Worm (Caenorhabditis elegans) whole organism, L4 larva: ENCODE results near the gene F37C12.18.

Source experiments
- ces-1 ChIP-seq: fragments of 150-350 bp; sonication (generic microtip); optimal IDR thresholded peaks from 4 replicates; lab custom pipeline; 2014; ENCODE audit warnings: missing biosample characterization, missing genetic modification reagents, missing genetic modification characterization
- daf-8 ChIP-seq: fragments of 200-800 bp; sonication (Bioruptor generic); IDR thresholded peaks from 2 replicates; pipeline ENCODE4 v1.3.6; 2022; ENCODE audit warnings: missing genetic modification characterization, missing compliant biosample characterization
- fkh-10 ChIP-seq: fragments of 150-350 bp; optimal IDR thresholded peaks from 2 replicates; lab custom pipeline; 2014; ENCODE audit warnings: missing biosample characterization, missing genetic modification reagents, missing genetic modification characterization
- fos-1 ChIP-seq: fragments of 150-350 bp; optimal IDR thresholded peaks from 2 replicates; lab custom pipeline; 2014; ENCODE audit warnings: missing biosample characterization, missing genetic modification characterization
- hlh-30 ChIP-seq: sonication (generic microtip); optimal IDR thresholded peaks from 2 replicates; lab custom pipeline; 2017; ENCODE audit warnings: antibody characterized with exemption, mild to moderate bottlenecking, missing genetic modification characterization, missing compliant biosample characterization; ENCODE audit not compliant: insufficient read depth
- unc-62 ChIP-seq, 3 experiments: fragments of 150-350 bp in 1 of 3; sonication (generic microtip); optimal IDR thresholded peaks in 2 of 3; peaks in 1 of 3; 1 replicate in 1 of 3; 2 replicates in 2 of 3; lab custom pipeline; 2014 to 2017; ENCODE audit warnings: missing biosample characterization in 3 of 3, missing genetic modification characterization in 3 of 3, missing genetic modification reagents in 3 of 3, missing genotype in 1 of 3

DNA sequence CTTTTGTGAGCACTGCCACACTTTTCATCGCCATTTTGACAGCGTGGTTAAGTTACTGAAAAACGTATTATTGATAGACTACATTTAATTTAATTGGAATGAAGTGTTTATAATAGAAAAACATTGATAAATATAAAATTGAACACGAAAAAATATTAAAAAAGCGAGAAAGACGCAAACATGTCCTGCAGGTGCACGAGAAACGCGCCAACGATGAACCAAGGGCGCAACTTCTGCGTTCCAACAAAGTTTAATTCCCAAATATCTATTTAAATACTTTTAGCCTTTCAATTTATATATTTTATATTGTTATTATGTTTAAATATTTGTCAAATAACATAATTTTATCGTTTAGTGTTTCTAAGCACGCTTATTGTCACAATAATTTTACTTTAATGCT lies 38.9 kb upstream of the F37C12.18 start, which contains the start of gene ndus-8:
- no peak for TF ChIP-seq fkh-10
- TF ChIP-seq daf-8 (GFP tag; lab: Robert Waterston, UW): no peak
- no peak for TF ChIP-seq fos-1 (tag; lab: Kevin White, UChicago)
- peak; percentile 35 for TF ChIP-seq hlh-30 (tag; lab: Kevin White, UChicago)
- TF ChIP-seq unc-62 (GFP tag; optimal IDR thresholded peaks at IDR 0.05 in 1 of 2; lab: Kevin White, UChicago): no peak
- no peak for TF ChIP-seq unc-62 (tag; optimal IDR thresholded peaks at IDR 0.05; lab: Kevin White, UChicago)
- TF ChIP-seq ces-1 (GFP tag; lab: Kevin White, UChicago): no peak
